Worm (Caenorhabditis elegans) whole organism, late embryonic: ENCODE data around the gene B0302.2.

Source experiments
- Y22D7AL.16 ChIP-seq: sonication (generic microtip); optimal IDR thresholded peaks from 2 replicates; lab custom pipeline; 2016; ENCODE audit warnings: missing genetic modification characterization, missing compliant biosample characterization
- ceh-14 ChIP-seq: sonication (generic microtip); optimal IDR thresholded peaks from 2 replicates; lab custom pipeline; 2016; ENCODE audit warnings: missing genotype, missing genetic modification characterization, missing compliant biosample characterization
- ceh-18 ChIP-seq: sonication (generic microtip); optimal IDR thresholded peaks from 2 replicates; lab custom pipeline; 2016; ENCODE audit warnings: missing genetic modification characterization, missing compliant biosample characterization
- ceh-24 ChIP-seq: sonication (generic microtip); optimal IDR thresholded peaks from 2 replicates; lab custom pipeline; 2016; ENCODE audit warnings: mild to moderate bottlenecking, missing genetic modification characterization, missing compliant biosample characterization
- ceh-30 ChIP-seq: fragments of 150-350 bp; optimal IDR thresholded peaks from 2 replicates; lab custom pipeline; 2014; ENCODE audit warnings: missing biosample characterization, missing genetic modification characterization
- ceh-31 ChIP-seq: sonication (generic microtip); optimal IDR thresholded peaks from 2 replicates; lab custom pipeline; 2016; ENCODE audit warnings: missing genetic modification characterization, missing compliant biosample characterization
- ceh-34 ChIP-seq: sonication (generic microtip); optimal IDR thresholded peaks from 2 replicates; lab custom pipeline; 2016; ENCODE audit warnings: mild to moderate bottlenecking, missing genetic modification characterization, missing compliant biosample characterization
- dmd-4 ChIP-seq: sonication (generic microtip); optimal IDR thresholded peaks from 2 replicates; lab custom pipeline; 2016; ENCODE audit warnings: borderline replicate concordance, missing genetic modification characterization, missing compliant biosample characterization
- dve-1 ChIP-seq: sonication (generic microtip); optimal IDR thresholded peaks from 2 replicates; lab custom pipeline; 2017; ENCODE audit warnings: antibody characterized with exemption, mild to moderate bottlenecking, missing genetic modification characterization, missing compliant biosample characterization
- elt-2 ChIP-seq: sonication (generic microtip); optimal IDR thresholded peaks from 2 replicates; lab custom pipeline; 2016; ENCODE audit warnings: missing genetic modification reagents, missing genetic modification characterization, missing compliant biosample characterization
- fkh-10 ChIP-seq: fragments of 150-350 bp; optimal IDR thresholded peaks from 2 replicates; lab custom pipeline; 2014; ENCODE audit warnings: missing biosample characterization, missing genetic modification reagents, missing genetic modification characterization
- hlh-13 ChIP-seq: fragments of 200-800 bp; sonication (Bioruptor generic); optimal IDR thresholded peaks from 2 replicates; lab custom pipeline; 2018; ENCODE audit warnings: mild to moderate bottlenecking, missing genetic modification characterization, missing compliant biosample characterization
- hlh-15 ChIP-seq: sonication (generic microtip); optimal IDR thresholded peaks from 2 replicates; lab custom pipeline; 2016; ENCODE audit warnings: missing genetic modification characterization, missing compliant biosample characterization
- lin-11 ChIP-seq: fragments of 200-800 bp; sonication (Bioruptor generic); optimal IDR thresholded peaks from 2 replicates; lab custom pipeline; 2018; ENCODE audit warnings: mild to moderate bottlenecking, missing genetic modification characterization, missing compliant biosample characterization
- madf-2 ChIP-seq: sonication (generic microtip); optimal IDR thresholded peaks from 2 replicates; lab custom pipeline; 2017; ENCODE audit warnings: missing genetic modification characterization, missing compliant biosample characterization
- mec-3 ChIP-seq: sonication (generic microtip); optimal IDR thresholded peaks from 2 replicates; lab custom pipeline; 2016; ENCODE audit warnings: borderline replicate concordance, missing genetic modification characterization, missing compliant biosample characterization
- nfya-1 ChIP-seq: sonication (generic microtip); optimal IDR thresholded peaks from 2 replicates; lab custom pipeline; 2017; ENCODE audit warnings: missing genetic modification characterization, mild to moderate bottlenecking, missing compliant biosample characterization, antibody characterized with exemption, moderate library complexity
- npax-4 ChIP-seq: sonication (generic microtip); optimal IDR thresholded peaks from 2 replicates; lab custom pipeline; 2016; ENCODE audit warnings: missing genetic modification characterization, missing compliant biosample characterization
- pag-3 ChIP-seq: sonication (generic microtip); optimal IDR thresholded peaks from 2 replicates; lab custom pipeline; 2016; ENCODE audit warnings: missing compliant biosample characterization, missing genetic modification characterization, borderline replicate concordance
- pat-9 ChIP-seq: fragments of 200-800 bp; sonication (Bioruptor generic); optimal IDR thresholded peaks from 2 replicates; lab custom pipeline; 2018; ENCODE audit warnings: mild to moderate bottlenecking, missing genetic modification characterization, moderate library complexity, missing compliant biosample characterization
- pax-1 ChIP-seq: fragments of 150-350 bp; optimal IDR thresholded peaks from 2 replicates; lab custom pipeline; 2014; ENCODE audit warnings: missing biosample characterization, missing genetic modification characterization
- pros-1 ChIP-seq: fragments of 150-350 bp; optimal IDR thresholded peaks from 2 replicates; lab custom pipeline; 2014; ENCODE audit warnings: missing biosample characterization, missing genetic modification reagents, missing genetic modification characterization
- ref-2 ChIP-seq: sonication (generic microtip); optimal IDR thresholded peaks from 2 replicates; lab custom pipeline; 2016; ENCODE audit warnings: missing genetic modification characterization, missing compliant biosample characterization
- sdc-2 ChIP-seq: sonication (generic microtip); optimal IDR thresholded peaks from 2 replicates; lab custom pipeline; 2016; ENCODE audit warnings: missing genotype, missing genetic modification characterization, missing compliant biosample characterization
- sox-2 ChIP-seq: fragments of 200-800 bp; sonication (Bioruptor generic); IDR thresholded peaks from 2 replicates; pipeline ENCODE4 v1.3.6; 2022; ENCODE audit warnings: missing genetic modification reagents, missing genetic modification characterization, missing compliant biosample characterization
- sox-4 ChIP-seq: sonication (generic microtip); optimal IDR thresholded peaks from 2 replicates; lab custom pipeline; 2017; ENCODE audit warnings: mild to moderate bottlenecking, missing genetic modification characterization, inconsistent platforms, missing compliant biosample characterization
- tbx-2 ChIP-seq: sonication (generic microtip); optimal IDR thresholded peaks from 2 replicates; lab custom pipeline; 2016; ENCODE audit warnings: missing genetic modification characterization, missing compliant biosample characterization
- tbx-7 ChIP-seq: sonication (generic microtip); optimal IDR thresholded peaks from 2 replicates; lab custom pipeline; 2016; ENCODE audit warnings: missing genotype, missing genetic modification characterization, missing compliant biosample characterization
- unc-3 ChIP-seq, 2 experiments: fragments of 200-800 bp in 1 of 2; sonication (Bioruptor generic) in 1 of 2; sonication (generic microtip) in 1 of 2; conservative IDR thresholded peaks in 1 of 2; optimal IDR thresholded peaks in 1 of 2; 2 replicates each; pipeline versions ENCODE4 v1.3.6 to Lab custom; 2016 to 2022; ENCODE audit warnings: missing compliant biosample characterization in 2 of 2, missing genetic modification characterization in 2 of 2, missing genetic modification reagents in 1 of 2
- unc-42 ChIP-seq: sonication (generic microtip); optimal IDR thresholded peaks from 2 replicates; lab custom pipeline; 2016; ENCODE audit warnings: missing genotype, missing genetic modification characterization, missing compliant biosample characterization
- unc-55 ChIP-seq: sonication (generic microtip); optimal IDR thresholded peaks from 2 replicates; lab custom pipeline; 2017; ENCODE audit warnings: missing biosample characterization, missing genetic modification reagents, missing genetic modification characterization
- ztf-16 ChIP-seq: sonication (generic microtip); optimal IDR thresholded peaks from 2 replicates; lab custom pipeline; 2017; ENCODE audit warnings: missing genetic modification characterization, missing compliant biosample characterization

Gene B0302.2

ce11 chrX:17146545-17146944 is 31.8 kb upstream of the B0302.2 start:
- TF ChIP-seq npax-4 (no peak), elt-2 (tag; lab: Kevin White, UChicago) (peak; percentile 26), ceh-31 (no peak), ztf-16 (tag; lab: Kevin White, UChicago) (no peak), madf-2 (tag; lab: Kevin White, UChicago) (no peak)

DNA sequence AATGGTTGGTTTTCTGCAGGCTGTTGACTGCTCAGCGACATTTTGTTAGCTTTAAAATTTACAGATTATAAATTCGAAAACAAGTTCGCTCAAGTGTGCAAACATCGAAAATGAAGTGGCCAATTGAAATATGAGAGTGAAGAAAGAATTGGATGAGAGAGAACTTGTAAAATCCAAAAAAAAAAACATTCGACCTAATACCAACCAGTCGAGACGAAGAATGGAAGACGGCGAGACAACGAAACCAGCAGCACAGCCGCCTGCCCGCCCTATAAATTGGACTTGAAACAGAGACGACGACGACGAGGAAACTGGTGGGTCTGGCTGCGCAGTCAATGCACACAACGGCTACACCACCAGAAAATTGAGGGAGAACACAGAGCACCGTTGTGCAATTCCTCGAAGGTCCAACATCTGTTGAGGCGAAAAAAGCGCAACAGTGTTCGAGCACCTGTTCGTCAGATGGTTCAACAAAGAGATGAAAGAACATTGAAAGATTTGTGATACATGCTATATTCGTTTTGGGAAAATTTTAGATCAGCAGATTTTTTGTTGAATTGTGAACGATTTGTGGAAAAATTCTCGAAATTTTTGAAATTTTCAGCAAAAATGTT is 28.4 kb upstream of the B0302.2 start, which contains the start of gene T23C6.4:
Gene T23C6.4 (minus strand): TSS at position 51 of the 614 bp plus-strand sequence.
- TF ChIP-seq pat-9 (tag; lab: Kevin White, UChicago), result no peak
- TF ChIP-seq sdc-2 (tag; lab: Kevin White, UChicago), result peak; percentile 32
- TF ChIP-seq pros-1 (tag; lab: Kevin White, UChicago), result no peak
- no peak for TF ChIP-seq ceh-14 (tag; lab: Kevin White, UChicago)
- no peak for TF ChIP-seq fkh-10 (GFP tag; lab: Kevin White, UChicago)
- no peak for TF ChIP-seq tbx-2 (tag; lab: Kevin White, UChicago)
- TF ChIP-seq ceh-18, result no peak
- TF ChIP-seq dve-1 (tag; lab: Kevin White, UChicago), result no peak
- TF ChIP-seq ceh-31, result no peak
- peak; percentile 3 for TF ChIP-seq nfya-1 (tag; lab: Kevin White, UChicago)
- TF ChIP-seq lin-11, result no peak
- TF ChIP-seq Y22D7AL.16, result no peak
- TF ChIP-seq hlh-15, result no peak
- TF ChIP-seq pax-1 (tag; lab: Kevin White, UChicago), result no peak
- no peak for TF ChIP-seq unc-3 (GFP tag; conservative IDR thresholded peaks at IDR 0.05; lab: Robert Waterston, UW)
- TF ChIP-seq unc-3 (tag; optimal IDR thresholded peaks at IDR 0.05; lab: Kevin White, UChicago), result no peak
- no peak for TF ChIP-seq madf-2 (tag; lab: Kevin White, UChicago)
- TF ChIP-seq tbx-7 (tag; lab: Kevin White, UChicago), result no peak
- TF ChIP-seq, all 69 proteins: peak for 2

- TF ChIP-seq ceh-34 (tag; lab: Kevin White, UChicago) (peak; percentile 2), ref-2 (peak; percentile 6), sox-4 (tag; lab: Kevin White, UChicago) (peak; percentile 13), unc-55 (GFP tag; lab: Kevin White, UChicago) (peak; percentile 24), ceh-24 (tag; lab: Kevin White, UChicago) (no peak), nfya-1 (tag; lab: Kevin White, UChicago) (peak; percentile 80), tbx-2 (tag; lab: Kevin White, UChicago) (peak; percentile 42), pat-9 (tag; lab: Kevin White, UChicago) (no peak), unc-42 (tag; lab: Kevin White, UChicago) (peak; percentile 38), mec-3 (no peak), elt-2 (tag; lab: Kevin White, UChicago) (peak; percentile 30), sdc-2 (tag; lab: Kevin White, UChicago) (peak; percentile 67), pros-1 (tag; lab: Kevin White, UChicago) (peak; percentile 33), pax-1 (tag; lab: Kevin White, UChicago) (peak; percentile 29), ceh-30 (tag; lab: Kevin White, UChicago) (peak; percentile 68)
Observed at ce11 chrX:17151160-17151711, 27.1 kb upstream of the B0302.2 start, which contains the start of gene mdt-1.2. Gene mdt-1.2 (plus strand): TSS chrX:17151522.

- TF ChIP-seq pag-3 (tag; lab: Kevin White, UChicago), result no peak
- no peak for TF ChIP-seq sox-2 (GFP tag; lab: Robert Waterston, UW)
- no peak for TF ChIP-seq hlh-13
- TF ChIP-seq ceh-18, result no peak
- TF ChIP-seq dmd-4 (tag; lab: Kevin White, UChicago), result no peak
- TF ChIP-seq ceh-34 (tag; lab: Kevin White, UChicago), result no peak
- TF ChIP-seq ceh-31, result no peak
Observed at ce11 chrX:17157089-17157488, 21.2 kb upstream of the B0302.2 start.
